Fruit fly (Drosophila melanogaster): Measurements from ENCODE around the gene Ptpmeg.

The Ptpmeg gene

DNA sequence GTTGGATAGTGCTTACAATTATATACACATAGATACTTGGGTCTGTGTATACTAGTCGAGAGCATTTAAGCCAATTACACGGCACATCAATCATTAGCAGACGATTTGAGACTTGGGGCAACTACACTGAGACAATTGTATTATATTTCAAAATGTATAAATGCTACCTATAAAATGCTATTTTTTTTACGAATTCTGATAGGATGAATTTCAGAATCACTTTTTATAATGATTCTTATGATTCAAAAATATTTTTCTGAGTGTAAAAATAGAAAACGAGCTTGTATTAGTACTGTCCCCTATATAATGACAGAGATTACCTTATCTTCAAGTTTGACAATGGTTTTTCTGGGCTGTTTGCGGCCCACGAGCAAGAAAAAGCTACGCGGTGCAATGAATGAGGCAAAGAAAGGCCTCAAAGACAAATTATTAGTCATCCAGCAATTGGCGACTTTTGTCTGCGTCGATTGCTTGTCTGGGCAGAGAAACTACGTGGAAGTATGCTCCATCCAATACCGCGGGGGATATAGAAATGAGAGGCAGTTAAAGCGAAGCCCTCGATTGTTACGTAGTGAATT is 22.8 kb downstream of the Ptpmeg start (continued):
- TF ChIP-seq CG4854 (GFP tag; optimal IDR thresholded peaks at IDR 0.05) (no peak), CG17912 (GFP tag; optimal IDR thresholded peaks at IDR 0.05) (no peak), MESR4 (GFP tag; optimal IDR thresholded peaks at IDR 0.05) (no peak), CG17612 (GFP tag; IDR thresholded peaks at IDR 0.05) (peak; percentile 58; the same call in 1 of the 2 replicates), C15 (GFP tag; IDR thresholded peaks at IDR 0.05) (0 out of 3 replicates have a peak, but pooled peaks have one; percentile 38), pzg (GFP tag; optimal IDR thresholded peaks at IDR 0.05) (no peak), Six4 (GFP tag; optimal IDR thresholded peaks at IDR 0.05) (peak; percentile 17), cg (GFP tag; optimal IDR thresholded peaks at IDR 0.05) (peak; percentile 49), CG11093 (GFP tag; IDR thresholded peaks at IDR 0.05) (no peak), corto (GFP tag; optimal IDR thresholded peaks at IDR 0.05) (no peak), D19B (GFP tag; optimal IDR thresholded peaks at IDR 0.05) (peak; percentile 58), B-H1 (GFP tag; IDR thresholded peaks at IDR 0.05) (peak; percentile 72), CG13624 (GFP tag; optimal IDR thresholded peaks at IDR 0.05) (peak; percentile 83), CG15601 (tag; optimal IDR thresholded peaks at IDR 0.05) (no peak), Scr (GFP tag; IDR thresholded peaks at IDR 0.05; ENCODE audit: partially characterized antibody) (no peak), CG10321 (GFP tag; IDR thresholded peaks at IDR 0.05) (no peak), lola (GFP tag; optimal IDR thresholded peaks at IDR 0.05) (peak in 1 of 3 experiments; percentile 23), ato (GFP tag; IDR thresholded peaks at IDR 0.05; ENCODE audit: partially characterized antibody) (no peak), Kr (GFP tag; optimal IDR thresholded peaks at IDR 0.05) (no peak), CG13775 (GFP tag; optimal IDR thresholded peaks at IDR 0.05) (no peak), CoRest (tag; optimal IDR thresholded peaks at IDR 0.05) (peak; percentile 66), D (optimal IDR thresholded peaks at IDR 0.05) (no peak), D (GFP tag; optimal IDR thresholded peaks at IDR 0.05) (no peak), CG18011 (GFP tag; optimal IDR thresholded peaks at IDR 0.05) (no peak), CG12942 (GFP tag; optimal IDR thresholded peaks at IDR 0.05) (no peak), sug (tag; optimal IDR thresholded peaks at IDR 0.05) (peak; percentile 67), pnt (GFP tag; optimal IDR thresholded peaks at IDR 0.05) (peak; percentile 17), CG32772 (GFP tag; IDR thresholded peaks at IDR 0.05) (peak; percentile 77), CG34376 (GFP tag; optimal IDR thresholded peaks at IDR 0.05) (no peak), CG15073 (GFP tag; optimal IDR thresholded peaks at IDR 0.05) (no peak), mld (GFP tag; IDR thresholded peaks at IDR 0.05; ENCODE audit: partially characterized antibody) (no peak), Opbp (GFP tag; IDR thresholded peaks at IDR 0.05; ENCODE audit: partially characterized antibody) (no peak), ap (GFP tag; IDR thresholded peaks at IDR 0.05) (peak; percentile 54; the same call in 1 of the 2 replicates), CG11398 (GFP tag; optimal IDR thresholded peaks at IDR 0.05) (no peak), pho (GFP tag; optimal IDR thresholded peaks at IDR 0.05) (peak; percentile 49), Oaz (GFP tag; IDR thresholded peaks at IDR 0.05) (peak; percentile 63), CrebB (tag; optimal IDR thresholded peaks at IDR 0.05) (no peak), onecut (GFP tag; IDR thresholded peaks at IDR 0.05) (no peak), CG12236 (GFP tag; optimal IDR thresholded peaks at IDR 0.05) (no peak), CG2120 (GFP tag; optimal IDR thresholded peaks at IDR 0.05) (peak; percentile 84), trh (GFP tag; optimal IDR thresholded peaks at IDR 0.05) (no peak), Atf-2 (GFP tag; optimal IDR thresholded peaks at IDR 0.05) (no peak), toy (GFP tag; IDR thresholded peaks at IDR 0.05) (peak; percentile 56; the same call in 1 of the 2 replicates), CG7987 (GFP tag; optimal IDR thresholded peaks at IDR 0.05) (no peak), CG4707 (GFP tag; optimal IDR thresholded peaks at IDR 0.05) (peak; percentile 7), Fer1 (GFP tag; optimal IDR thresholded peaks at IDR 0.05) (peak; percentile 79), CG8924 (tag; optimal IDR thresholded peaks at IDR 0.05) (peak; percentile 77), CG8089 (GFP tag; optimal IDR thresholded peaks at IDR 0.05) (no peak), Abd-B (GFP tag; optimal IDR thresholded peaks at IDR 0.05) (peak; percentile 26), CG11247 (GFP tag; IDR thresholded peaks at IDR 0.05) (peak; percentile 83)

Data from whole organism, embryonic.